Fruit fly (Drosophila melanogaster) whole organism, prepupa: ENCODE measurements around the gene escl.
A peak's percentile ranks its signal among the peaks of the same experiment; 100 is the strongest.

Source experiments
- CG10631 ChIP-seq: fragments of 200-800 bp; sonication (Bioruptor generic); optimal IDR thresholded peaks from 2 replicates; lab custom pipeline; 2016; ENCODE audit warnings: missing biosample characterization, missing genetic modification characterization
- CG10669 ChIP-seq: fragments of 200-800 bp; sonication (Bioruptor generic); optimal IDR thresholded peaks from 3 replicates; lab custom pipeline; 2018; ENCODE audit warnings: missing biosample characterization, mild to moderate bottlenecking, missing genetic modification characterization, moderate library complexity
- CG11762 ChIP-seq: fragments of 200-800 bp; sonication (Bioruptor generic); optimal IDR thresholded peaks from 3 replicates; lab custom pipeline; 2016; ENCODE audit warnings: missing biosample characterization, missing genetic modification characterization; ENCODE audit not compliant: insufficient read depth
- CG1621 ChIP-seq: fragments of 200-800 bp; sonication (Bioruptor generic); optimal IDR thresholded peaks from 3 replicates; lab custom pipeline; 2018; ENCODE audit warnings: missing biosample characterization, mild to moderate bottlenecking, missing genetic modification characterization
- CG16779 ChIP-seq: fragments of 200-800 bp; sonication (Bioruptor generic); optimal IDR thresholded peaks from 3 replicates; lab custom pipeline; 2017; ENCODE audit warnings: missing biosample characterization, mild to moderate bottlenecking, missing genetic modification characterization
- CG3032 ChIP-seq: fragments of 200-800 bp; optimal IDR thresholded peaks from 2 replicates; lab custom pipeline; 2019; ENCODE audit warnings: missing biosample characterization, mild to moderate bottlenecking, missing genetic modification characterization, moderate library complexity
- CG31627 ChIP-seq: fragments of 200-800 bp; sonication (Bioruptor generic); optimal IDR thresholded peaks from 3 replicates; lab custom pipeline; 2016; ENCODE audit warnings: missing biosample characterization, missing genetic modification characterization
- CG32006 ChIP-seq: fragments of 200-800 bp; sonication (Bioruptor generic); optimal IDR thresholded peaks from 3 replicates; lab custom pipeline; 2017; ENCODE audit warnings: missing biosample characterization, mild to moderate bottlenecking, missing genetic modification characterization
- CG34406 ChIP-seq: fragments of 200-800 bp; sonication (Bioruptor generic); optimal IDR thresholded peaks from 3 replicates; lab custom pipeline; 2016; ENCODE audit warnings: missing biosample characterization, missing genetic modification characterization
- CG6163 ChIP-seq: fragments of 200-800 bp; sonication (Bioruptor generic); IDR thresholded peaks from 3 replicates; pipeline ENCODE4 v1.3.6; 2022; ENCODE audit warnings: missing biosample characterization, missing genetic modification characterization
- CG6854 ChIP-seq: fragments of 200-800 bp; sonication (Bioruptor generic); optimal IDR thresholded peaks from 2 replicates; lab custom pipeline; 2017; ENCODE audit warnings: missing biosample characterization, mild to moderate bottlenecking, missing genetic modification characterization
- CG7368 ChIP-seq: fragments of 200-800 bp; sonication (Bioruptor generic); optimal IDR thresholded peaks from 3 replicates; lab custom pipeline; 2016; ENCODE audit warnings: missing biosample characterization, missing genetic modification characterization
- CG8119 ChIP-seq: fragments of 200-800 bp; sonication (Bioruptor generic); IDR thresholded peaks from 3 replicates; pipeline ENCODE4 v1.3.6; 2022; ENCODE audit warnings: missing biosample characterization, missing genetic modification characterization
- CG8632 ChIP-seq: fragments of 200-800 bp; sonication (Bioruptor generic); optimal IDR thresholded peaks from 3 replicates; lab custom pipeline; 2016; ENCODE audit warnings: missing biosample characterization, missing genetic modification characterization
- CG9139 ChIP-seq: fragments of 200-800 bp; sonication (Bioruptor generic); optimal IDR thresholded peaks from 3 replicates; lab custom pipeline; 2017; ENCODE audit warnings: missing biosample characterization, mild to moderate bottlenecking, missing genetic modification characterization
- Eip93F ChIP-seq: fragments of 200-800 bp; sonication (Bioruptor generic); optimal IDR thresholded peaks from 2 replicates; lab custom pipeline; 2016; ENCODE audit warnings: missing biosample characterization, mild to moderate bottlenecking, missing genetic modification characterization
- Gug ChIP-seq: fragments of 200-800 bp; sonication (Bioruptor generic); IDR thresholded peaks from 2 replicates; pipeline ENCODE4 v1.3.6; 2022; ENCODE audit warnings: missing biosample characterization, missing genetic modification characterization
- Hr39 ChIP-seq: fragments of 200-800 bp; sonication (Bioruptor generic); optimal IDR thresholded peaks from 2 replicates; lab custom pipeline; 2016; ENCODE audit warnings: missing biosample characterization, missing genetic modification characterization
- Hr4 ChIP-seq: fragments of 200-800 bp; sonication (Bioruptor generic); optimal IDR thresholded peaks from 3 replicates; lab custom pipeline; 2016; ENCODE audit warnings: missing biosample characterization, missing genetic modification characterization
- Lpt ChIP-seq: fragments of 200-800 bp; sonication (Bioruptor generic); optimal IDR thresholded peaks from 3 replicates; lab custom pipeline; 2016; ENCODE audit warnings: missing biosample characterization, missing genetic modification characterization
- OdsH ChIP-seq: fragments of 200-800 bp; sonication (Bioruptor generic); optimal IDR thresholded peaks from 3 replicates; lab custom pipeline; 2016; ENCODE audit warnings: missing biosample characterization, missing genetic modification characterization
- Sox14 ChIP-seq: fragments of 200-800 bp; sonication (Bioruptor generic); optimal IDR thresholded peaks from 3 replicates; lab custom pipeline; 2016; ENCODE audit warnings: missing biosample characterization, missing genetic modification characterization
- achi ChIP-seq: fragments of 200-800 bp; sonication (Bioruptor generic); optimal IDR thresholded peaks from 3 replicates; lab custom pipeline; 2016; ENCODE audit warnings: missing biosample characterization, missing genetic modification characterization
- acj6 ChIP-seq: fragments of 200-800 bp; sonication (Bioruptor generic); optimal IDR thresholded peaks from 3 replicates; lab custom pipeline; 2016; ENCODE audit warnings: missing biosample characterization, missing genetic modification characterization
- cyc ChIP-seq: fragments of 200-800 bp; sonication (Bioruptor generic); optimal IDR thresholded peaks from 3 replicates; lab custom pipeline; 2016; ENCODE audit warnings: missing biosample characterization, missing genetic modification characterization
- dsx ChIP-seq: fragments of 200-800 bp; optimal IDR thresholded peaks from 3 replicates; lab custom pipeline; 2019; ENCODE audit warnings: missing biosample characterization, mild to moderate bottlenecking, missing genetic modification characterization, moderate library complexity; ENCODE audit not compliant: poor library complexity, severe bottlenecking
- eg ChIP-seq: fragments of 200-800 bp; sonication (Bioruptor generic); IDR thresholded peaks from 3 replicates; pipeline ENCODE4 v1.3.6; 2022; ENCODE audit warnings: missing biosample characterization, missing genetic modification characterization
- esn ChIP-seq: fragments of 200-800 bp; sonication (Bioruptor generic); optimal IDR thresholded peaks from 2 replicates; lab custom pipeline; 2016; ENCODE audit warnings: missing biosample characterization, mild to moderate bottlenecking, missing genetic modification characterization, moderate library complexity
- fd85E ChIP-seq: fragments of 200-800 bp; sonication (Bioruptor generic); optimal IDR thresholded peaks from 3 replicates; lab custom pipeline; 2016; ENCODE audit warnings: missing biosample characterization, missing genetic modification characterization
- fkh ChIP-seq: fragments of 200-800 bp; sonication (Bioruptor generic); optimal IDR thresholded peaks from 3 replicates; lab custom pipeline; 2017; ENCODE audit warnings: missing biosample characterization, mild to moderate bottlenecking, missing genetic modification characterization, moderate library complexity
- lz ChIP-seq: fragments of 200-800 bp; sonication (Bioruptor generic); optimal IDR thresholded peaks from 3 replicates; lab custom pipeline; 2016; ENCODE audit warnings: missing biosample characterization, missing genetic modification characterization
- net ChIP-seq: fragments of 200-800 bp; sonication (Bioruptor generic); optimal IDR thresholded peaks from 3 replicates; lab custom pipeline; 2016; ENCODE audit warnings: missing biosample characterization, missing genetic modification characterization
- ss ChIP-seq, 2 experiments: fragments of 200-800 bp; sonication (Bioruptor generic); optimal IDR thresholded peaks; 2 replicates in 1 of 2; 3 replicates in 1 of 2; lab custom pipeline; 2017 to 2018; ENCODE audit warnings: mild to moderate bottlenecking in 2 of 2, missing biosample characterization in 2 of 2, missing genetic modification characterization in 2 of 2, moderate library complexity in 1 of 2

escl gene

DNA sequence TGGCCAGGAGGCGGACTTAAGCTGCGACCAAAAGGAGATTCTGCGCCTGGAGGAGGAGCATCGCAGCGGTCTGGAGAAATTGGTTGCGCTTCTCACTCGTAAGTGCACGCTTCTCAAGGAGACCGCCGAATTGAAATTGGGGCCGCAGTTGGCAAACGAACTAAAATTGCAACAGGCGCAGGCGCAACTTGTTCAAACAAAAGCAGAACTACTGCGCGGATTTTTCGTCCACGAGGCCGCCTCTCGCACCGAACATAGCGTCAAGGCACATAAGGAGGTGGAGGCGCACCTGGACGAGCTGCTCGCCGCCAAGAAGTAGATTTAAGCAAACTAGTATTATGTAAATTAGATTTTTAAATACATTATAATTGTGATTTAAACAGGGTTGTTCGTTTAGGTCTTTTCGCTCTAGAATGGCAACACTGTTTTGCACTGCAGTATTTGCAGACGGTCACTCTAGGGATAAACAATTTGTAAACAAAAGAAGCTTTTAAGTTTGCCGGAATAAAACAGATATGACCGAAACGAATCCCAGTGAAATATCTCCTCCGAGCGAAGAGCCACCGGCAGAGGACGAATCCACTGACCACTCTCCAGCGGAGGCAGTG, at the start of gene escl:
Gene escl (plus strand): TSS at position 470 of the 608 bp plus-strand sequence.
- TF ChIP-seq acj6, result no peak
- TF ChIP-seq Sox14 (GFP tag; lab: Kevin White, UChicago), result peak; percentile 66
- TF ChIP-seq dsx (GFP tag; lab: Kevin White, UChicago), result peak; percentile 5
- peak; percentile 3 for TF ChIP-seq esn (GFP tag; lab: Kevin White, UChicago)
- TF ChIP-seq Hr4, result no peak
- peak; percentile 18 for TF ChIP-seq CG1621 (tag; lab: Kevin White, UChicago)
- peak; percentile 78 for TF ChIP-seq fkh (GFP tag; lab: Kevin White, UChicago)

DNA sequence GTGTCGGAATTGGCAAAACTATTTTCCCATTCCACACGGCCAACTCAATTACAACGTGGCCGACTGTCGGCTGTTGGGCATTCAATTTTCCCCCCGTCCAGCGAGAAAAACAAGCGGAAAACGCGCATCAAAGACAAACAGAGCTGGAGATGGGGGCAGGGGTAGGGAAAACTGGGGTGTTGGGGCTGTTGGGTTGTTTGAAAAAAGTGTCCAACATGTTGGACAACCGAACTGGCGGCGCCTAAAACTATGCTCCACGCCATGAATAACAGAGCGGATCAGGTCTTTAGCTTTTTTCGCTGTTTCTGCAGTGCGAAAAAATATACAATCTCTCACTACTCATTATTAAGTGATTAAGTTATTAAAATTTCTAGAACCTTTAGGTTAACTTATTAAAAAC, 48.5 kb upstream of the escl start:
- TF ChIP-seq Lpt (GFP tag; lab: Kevin White, UChicago), result no peak
- 0 out of 3 replicates have a peak, but pooled peaks have one; percentile 7 for TF ChIP-seq eg (GFP tag; lab: Robert Waterston, UW)
- TF ChIP-seq net (GFP tag; lab: Kevin White, UChicago), result peak; percentile 12
- peak; percentile 5 for TF ChIP-seq OdsH (GFP tag; lab: Kevin White, UChicago)
- no peak for TF ChIP-seq Eip93F
- TF ChIP-seq Hr4, result peak; percentile 11
- TF ChIP-seq achi (GFP tag; lab: Kevin White, UChicago), result peak; percentile 10
- 0 out of 3 replicates have a peak, but pooled peaks have one; percentile 16 for TF ChIP-seq CG6163 (GFP tag; lab: Robert Waterston, UW)
- peak; percentile 41 for TF ChIP-seq CG32006 (GFP tag; lab: Kevin White, UChicago)
- no peak for TF ChIP-seq CG10631 (GFP tag; lab: Kevin White, UChicago)
- TF ChIP-seq cyc (GFP tag; lab: Kevin White, UChicago), result no peak

DNA sequence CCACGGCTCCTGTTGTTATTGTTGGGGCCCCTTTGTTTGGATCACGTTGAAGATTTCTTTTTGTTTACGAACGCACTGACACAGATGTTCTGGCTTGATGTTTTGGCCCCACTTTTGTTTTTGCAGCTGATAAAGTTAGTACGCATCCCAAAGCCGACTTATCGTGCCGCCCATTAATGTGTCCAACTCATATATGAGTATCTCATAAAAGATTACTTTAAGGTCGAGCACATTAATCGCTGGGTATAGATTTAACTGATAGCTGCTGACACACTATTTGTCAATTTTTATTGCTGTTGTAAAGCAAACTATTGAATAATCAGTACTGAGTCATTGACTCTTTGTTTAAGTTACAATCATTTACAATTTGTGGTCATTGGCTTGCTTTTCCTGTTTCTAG, 47.9 kb upstream of the escl start:
- no peak for TF ChIP-seq CG3032 (tag; lab: Kevin White, UChicago)
- no peak for TF ChIP-seq CG9139 (GFP tag; lab: Kevin White, UChicago)
- TF ChIP-seq Eip93F, result no peak
- TF ChIP-seq cyc (GFP tag; lab: Kevin White, UChicago), result no peak
- no peak for TF ChIP-seq CG11762 (GFP tag; lab: Kevin White, UChicago)
- TF ChIP-seq CG16779 (tag; lab: Kevin White, UChicago), result no peak
- TF ChIP-seq dsx (GFP tag; lab: Kevin White, UChicago), result no peak
- no peak for TF ChIP-seq net (GFP tag; lab: Kevin White, UChicago)
- no peak for TF ChIP-seq Hr39
- TF ChIP-seq CG6854 (GFP tag; lab: Kevin White, UChicago), result no peak
- TF ChIP-seq CG34406 (GFP tag; lab: Kevin White, UChicago), result no peak
- no peak for TF ChIP-seq Hr4
- no peak for TF ChIP-seq fd85E

DNA sequence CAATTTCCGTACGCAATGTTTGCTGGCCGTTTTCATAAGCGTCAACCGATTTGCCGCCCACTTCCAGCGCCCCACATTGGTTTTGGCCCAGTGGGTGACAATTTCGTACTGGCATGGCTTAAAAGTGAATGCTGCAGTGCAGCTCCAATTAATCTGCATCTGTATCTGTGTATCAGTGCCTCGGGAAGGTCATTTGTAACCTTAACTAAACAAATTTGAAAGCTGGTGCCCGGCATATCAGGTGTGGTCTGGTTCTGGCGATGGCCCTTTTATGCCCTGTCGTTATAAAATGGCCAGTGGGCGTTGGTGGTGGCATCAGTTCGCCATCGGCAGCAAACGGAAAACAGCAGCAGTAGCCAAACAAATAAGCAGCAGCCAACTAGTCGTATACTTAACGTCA, 46.9 kb upstream of the escl start, which contains the start of gene Crys:
Gene Crys (plus strand): TSS at position 301 of the 400 bp plus-strand sequence.
- TF ChIP-seq eg (GFP tag; lab: Robert Waterston, UW), result no peak
- TF ChIP-seq CG8119 (GFP tag; lab: Robert Waterston, UW), result no peak
- no peak for TF ChIP-seq CG31627
- TF ChIP-seq Gug, result no peak
- TF ChIP-seq CG3032 (tag; lab: Kevin White, UChicago), result no peak
- no peak for TF ChIP-seq CG32006 (GFP tag; lab: Kevin White, UChicago)
- no peak for TF ChIP-seq dsx (GFP tag; lab: Kevin White, UChicago)
- no peak for TF ChIP-seq lz (GFP tag; lab: Kevin White, UChicago)

DNA sequence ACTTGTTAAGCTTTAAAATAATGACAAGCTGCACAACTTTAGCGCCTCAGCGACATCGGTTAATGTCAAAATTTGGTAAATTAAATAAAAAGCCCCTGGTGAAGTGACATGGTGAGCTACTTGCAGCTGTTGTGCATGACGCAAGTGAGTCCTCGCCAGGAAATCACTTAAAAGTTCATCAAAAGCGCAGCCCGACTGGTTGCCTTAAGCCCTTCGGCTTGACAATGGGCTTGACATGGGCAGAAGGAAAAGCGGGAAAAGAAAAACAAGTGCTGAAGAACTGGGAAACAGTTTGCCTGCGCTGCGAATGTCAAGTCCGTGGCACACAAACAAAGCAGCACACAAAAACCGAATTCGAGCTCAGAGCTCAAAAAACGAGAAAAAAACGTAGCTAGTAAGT, 43.1 kb upstream of the escl start, which contains the start of gene CG16964:
Gene CG16964 (plus strand): TSS at position 301 of the 400 bp plus-strand sequence.
- TF ChIP-seq Hr39, result no peak
- no peak for TF ChIP-seq CG7368 (GFP tag; lab: Kevin White, UChicago)
- TF ChIP-seq CG10631 (GFP tag; lab: Kevin White, UChicago), result no peak
- no peak for TF ChIP-seq CG10669 (GFP tag; lab: Kevin White, UChicago)
- TF ChIP-seq ss (GFP tag; optimal IDR thresholded peaks at IDR 0.05; lab: Kevin White, UChicago), result no peak
- no peak for TF ChIP-seq CG8632
- TF ChIP-seq OdsH (GFP tag; lab: Kevin White, UChicago), result no peak
